Worm (Caenorhabditis elegans) whole organism, L4 larva: ENCODE results near the gene msra-1.
A peak's percentile ranks its signal among the peaks of the same experiment; 100 is the strongest.

ENCODE experiments used
- aha-1 ChIP-seq: fragments of 150-350 bp; peaks from one replicate; lab custom pipeline; 2014; ENCODE audit warnings: missing biosample characterization, missing genetic modification characterization
- ama-1 ChIP-seq: fragments of 150-350 bp; optimal IDR thresholded peaks from 2 replicates; lab custom pipeline; 2014; ENCODE audit warnings: inconsistent platforms, mixed read lengths
- ceh-62 ChIP-seq: sonication (generic microtip); optimal IDR thresholded peaks from 2 replicates; lab custom pipeline; 2017; ENCODE audit warnings: missing biosample characterization, missing genetic modification characterization
- daf-16 ChIP-seq, 3 experiments: sonication (generic microtip); optimal IDR thresholded peaks; 2 replicates each; lab custom pipeline; 2016 to 2017; ENCODE audit warnings: missing genetic modification characterization in 3 of 3, missing genetic modification reagents in 3 of 3, mild to moderate bottlenecking in 2 of 3, missing compliant biosample characterization in 2 of 3, missing biosample characterization in 1 of 3, moderate library complexity in 1 of 3
- lin-39 ChIP-seq: fragments of 150-350 bp; optimal IDR thresholded peaks from 2 replicates; lab custom pipeline; 2014; ENCODE audit warnings: missing biosample characterization, missing genetic modification reagents, missing genetic modification characterization
- madf-5 ChIP-seq, 2 experiments: fragments of 200-800 bp; sonication (Bioruptor generic); IDR thresholded peaks; 2 replicates each; pipeline ENCODE4 v1.3.6; 2022; ENCODE audit warnings: missing compliant biosample characterization in 2 of 2, missing genetic modification characterization in 2 of 2
- mxl-3 ChIP-seq: fragments of 200-800 bp; sonication (Bioruptor generic); optimal IDR thresholded peaks from 2 replicates; lab custom pipeline; 2018; ENCODE audit warnings: mild to moderate bottlenecking, missing genetic modification characterization, missing compliant biosample characterization
- nhr-77 ChIP-seq: fragments of 150-350 bp; optimal IDR thresholded peaks from 2 replicates; lab custom pipeline; 2014; ENCODE audit warnings: missing biosample characterization, missing genetic modification characterization
- snpc-4 ChIP-seq: fragments of 150-350 bp; optimal IDR thresholded peaks from 2 replicates; lab custom pipeline; 2014; ENCODE audit warnings: missing biosample characterization, missing genetic modification characterization
- tra-1 ChIP-seq: fragments of 200-800 bp; sonication (Bioruptor generic); IDR thresholded peaks from 2 replicates; pipeline ENCODE4 v1.3.6; 2022; ENCODE audit warnings: missing genetic modification reagents, missing genetic modification characterization, missing compliant biosample characterization
- zag-1 ChIP-seq: fragments of 150-350 bp; optimal IDR thresholded peaks from 2 replicates; lab custom pipeline; 2014; ENCODE audit warnings: missing biosample characterization, missing genetic modification characterization
- zip-2 ChIP-seq: fragments of 150-350 bp; optimal IDR thresholded peaks from 2 replicates; lab custom pipeline; 2014; ENCODE audit warnings: missing biosample characterization, missing genetic modification characterization
- ztf-11 ChIP-seq: fragments of 150-350 bp; optimal IDR thresholded peaks from 2 replicates; lab custom pipeline; 2014; ENCODE audit warnings: missing biosample characterization, missing genetic modification characterization

ce11 chrII:7348063-7348462 is 15.8 kb downstream of the msra-1 start:
- TF ChIP-seq snpc-4 (tag; lab: Kevin White, UChicago) (no peak), zag-1 (tag; lab: Kevin White, UChicago) (no peak), ama-1 (lab: Kevin White, UChicago) (no peak), mxl-3 (GFP tag; lab: Kevin White, UChicago) (no peak), aha-1 (tag; lab: Kevin White, UChicago) (peak; percentile 71), tra-1 (no peak), madf-5 (GFP tag; IDR thresholded peaks at IDR 0.05; lab: Robert Waterston, UW) (no peak), ztf-11 (no peak), lin-39 (tag; lab: Kevin White, UChicago) (no peak), nhr-77 (tag; lab: Kevin White, UChicago) (no peak), ceh-62 (tag; lab: Kevin White, UChicago) (no peak), zip-2 (no peak), daf-16 (GFP tag; optimal IDR thresholded peaks at IDR 0.05; lab: Kevin White, UChicago) (no peak), daf-16 (tag; optimal IDR thresholded peaks at IDR 0.05; lab: Kevin White, UChicago) (no peak)
